Worm (Caenorhabditis elegans): ENCODE data around the gene Y111B2A.2.
A peak's percentile ranks its signal among the peaks of the same experiment; 100 is the strongest.

The Y111B2A.2 gene

DNA sequence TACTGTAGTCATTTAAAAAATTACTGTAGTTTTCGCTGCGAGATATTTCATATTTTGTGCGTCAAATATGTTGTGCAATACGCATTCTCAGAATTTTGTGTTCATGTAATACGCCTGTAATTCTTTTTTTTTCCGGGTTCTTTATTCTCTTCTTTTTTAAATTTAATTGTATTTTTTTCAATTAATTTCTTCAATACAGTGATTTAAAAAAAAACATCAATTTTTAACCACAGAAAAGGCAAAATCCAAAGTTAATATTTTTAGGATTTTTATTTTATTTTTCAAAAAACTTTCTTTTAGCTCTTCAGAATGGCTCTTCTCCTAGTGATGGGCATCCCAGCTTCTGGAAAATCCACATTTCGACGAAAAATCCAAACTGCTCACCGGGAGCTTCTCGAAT, 29.6 kb upstream of the Y111B2A.2 start, which contains the start of gene pstk-1:
TSS of gene pstk-1 (plus strand) at position 301 of the 400 bp plus-strand sequence.
- TF ChIP-seq alr-1 (tag; optimal IDR thresholded peaks at IDR 0.05; ENCODE audit: borderline replicate concordance) = no peak
- TF ChIP-seq lin-13 (GFP tag; optimal IDR thresholded peaks at IDR 0.05) = no peak
- no peak for TF ChIP-seq isw-1 (GFP tag; IDR thresholded peaks at IDR 0.05)

DNA sequence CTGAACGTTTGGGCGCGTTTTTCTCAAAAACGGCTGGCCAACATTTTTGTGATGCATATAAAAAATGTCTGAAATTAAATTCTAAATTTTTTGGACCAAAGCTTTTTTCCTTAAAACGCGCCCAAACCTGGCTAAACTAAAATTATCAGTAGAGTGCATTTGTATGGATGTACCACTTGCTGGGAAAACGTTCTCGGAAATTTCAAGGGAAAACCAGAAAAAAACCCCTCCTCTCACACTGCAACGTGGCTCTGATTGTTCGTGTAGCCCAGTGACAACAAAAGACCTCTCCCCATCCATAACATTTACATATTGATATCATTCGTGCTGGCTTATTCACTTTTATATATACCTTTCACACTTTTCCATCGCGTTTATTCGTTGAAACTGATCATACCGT, 27.0 kb upstream of the Y111B2A.2 start, which contains the start of gene Y49E10.29:
TSS of gene Y49E10.29 (plus strand) at position 301 of the 400 bp plus-strand sequence.
- no peak for TF ChIP-seq lin-13 (GFP tag; optimal IDR thresholded peaks at IDR 0.05)
- TF ChIP-seq C04F5.9 (tag; optimal IDR thresholded peaks at IDR 0.05) = no peak

DNA sequence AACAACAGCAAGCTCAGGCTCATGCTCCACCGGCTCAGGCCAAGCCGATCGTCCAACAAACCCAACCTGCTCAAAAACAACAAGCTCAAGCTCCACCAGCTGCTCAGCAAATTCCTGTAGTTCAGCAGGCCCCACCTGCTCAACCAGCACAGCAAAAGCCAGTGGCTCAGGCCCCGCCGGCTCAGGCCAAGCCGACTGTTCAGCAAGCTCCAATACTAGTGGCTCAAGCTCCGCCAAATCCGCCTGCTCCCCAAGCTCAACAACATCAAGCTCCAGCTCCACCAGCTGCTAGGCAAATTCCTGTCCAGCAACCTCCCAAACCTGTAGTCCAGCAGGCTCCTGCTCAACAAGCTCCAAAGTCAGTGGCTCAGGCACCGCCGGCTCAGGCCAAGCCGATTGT, 26.1 kb upstream of the Y111B2A.2 start:
- TF ChIP-seq hlh-17 (GFP tag; optimal IDR thresholded peaks at IDR 0.05; ENCODE audit: borderline replicate concordance) (no peak), nhr-85 (tag) (no peak)

DNA sequence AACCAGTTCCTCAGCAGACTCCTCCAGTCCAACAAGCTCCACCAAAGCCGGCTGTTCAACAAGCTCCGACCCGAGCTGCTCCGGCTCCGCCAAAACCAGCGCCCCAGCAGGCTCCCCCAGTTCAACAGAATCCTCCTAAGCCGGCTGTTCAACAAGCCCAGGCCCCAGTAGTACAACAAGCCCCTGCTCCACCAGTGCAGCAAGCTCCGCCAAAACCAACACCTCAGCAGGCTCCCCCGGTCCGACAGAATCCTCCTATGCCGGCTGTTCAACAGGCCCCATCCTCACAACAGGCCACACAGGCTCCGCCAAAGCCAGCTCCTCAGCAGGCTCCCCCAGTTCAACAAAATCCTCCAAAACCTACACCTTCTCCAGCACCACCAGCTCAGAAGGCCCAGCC, 25.3 kb upstream of the Y111B2A.2 start:
- no peak for TF ChIP-seq C04F5.9 (tag; optimal IDR thresholded peaks at IDR 0.05)
- no peak for TF ChIP-seq C16A3.4 (tag; optimal IDR thresholded peaks at IDR 0.05)
- TF ChIP-seq blmp-1 (tag; optimal IDR thresholded peaks at IDR 0.05) = no peak
- no peak for TF ChIP-seq fkh-10 (GFP tag; optimal IDR thresholded peaks at IDR 0.05)
- TF ChIP-seq zip-4 (GFP tag; optimal IDR thresholded peaks at IDR 0.05) = no peak
- TF ChIP-seq dpl-1 (GFP tag; optimal IDR thresholded peaks at IDR 0.05) = no peak
- no peak for TF ChIP-seq hlh-17 (GFP tag; optimal IDR thresholded peaks at IDR 0.05; ENCODE audit: borderline replicate concordance)
- TF ChIP-seq pqm-1 (tag; optimal IDR thresholded peaks at IDR 0.05) = no peak

DNA sequence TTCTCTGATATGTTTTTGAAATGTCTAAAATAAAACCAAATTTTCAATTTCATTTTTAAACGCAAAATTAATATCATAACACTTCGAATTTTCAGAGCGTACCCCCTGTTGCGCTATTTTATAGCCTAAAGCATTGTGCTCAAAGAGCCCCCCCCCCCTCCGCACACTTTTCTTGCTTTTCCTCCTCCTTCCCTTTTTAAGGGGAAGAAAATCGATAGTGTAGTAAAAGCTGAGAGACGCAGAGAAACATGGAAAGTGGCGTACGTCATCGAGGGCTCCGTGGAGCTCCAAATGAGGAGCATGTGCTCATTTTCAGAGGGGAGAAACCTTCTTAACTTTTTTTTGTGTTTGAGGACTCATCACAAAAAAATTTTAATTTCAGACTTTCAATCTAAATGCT, 23.4 kb upstream of the Y111B2A.2 start, which contains the start of gene cccp-1:
TSS of gene cccp-1 (plus strand) at position 377 of the 400 bp plus-strand sequence.
- peak; percentile 8 for TF ChIP-seq dsc-1 (tag; optimal IDR thresholded peaks at IDR 0.05)
- peak; percentile 30 for TF ChIP-seq fkh-10 (GFP tag; optimal IDR thresholded peaks at IDR 0.05)
- TF ChIP-seq hlh-4 (tag; optimal IDR thresholded peaks at IDR 0.05) = no peak
- TF ChIP-seq ces-1 (GFP tag; optimal IDR thresholded peaks at IDR 0.05) = no peak
- TF ChIP-seq irx-1 (tag; optimal IDR thresholded peaks at IDR 0.05) = no peak
- TF ChIP-seq jun-1 (tag; optimal IDR thresholded peaks at IDR 0.05) = no peak
- peak in 1 of 2 experiments; percentile 39 for TF ChIP-seq lin-35 (GFP tag; optimal IDR thresholded peaks at IDR 0.05)
- peak; percentile 72 for TF ChIP-seq fkh-8 (tag; optimal IDR thresholded peaks at IDR 0.05)
- TF ChIP-seq F16B12.6 (tag; optimal IDR thresholded peaks at IDR 0.05) = peak; percentile 24
- peak; percentile 21 for TF ChIP-seq swsn-7 (tag; optimal IDR thresholded peaks at IDR 0.05)
- TF ChIP-seq unc-98 (GFP tag; IDR thresholded peaks at IDR 0.05) = no peak
- no peak for TF ChIP-seq hlh-17 (GFP tag; optimal IDR thresholded peaks at IDR 0.05; ENCODE audit: borderline replicate concordance)
- TF ChIP-seq efl-1 (optimal IDR thresholded peaks at IDR 0.05) = peak; percentile 45 to 55
- peak in 1 of 2 experiments; percentile 21 for TF ChIP-seq efl-1 (GFP tag; optimal IDR thresholded peaks at IDR 0.05 in 1 of 2)
- peak; percentile 0 for TF ChIP-seq xbp-1 (tag; optimal IDR thresholded peaks at IDR 0.05)
- peak in 1 of 3 experiments; percentile 46 for TF ChIP-seq dpl-1 (GFP tag; optimal IDR thresholded peaks at IDR 0.05)
- TF ChIP-seq unc-86 (tag; optimal IDR thresholded peaks at IDR 0.05) = peak; percentile 53
- TF ChIP-seq unc-62 (GFP tag; optimal IDR thresholded peaks at IDR 0.05) = no peak
- peak; percentile 84 for TF ChIP-seq lin-14 (GFP tag; optimal IDR thresholded peaks at IDR 0.05)
- TF ChIP-seq mep-1 (tag; optimal IDR thresholded peaks at IDR 0.05) = peak; percentile 42
- peak; percentile 18 to 61 (median 47) for TF ChIP-seq ceh-82 (tag; optimal IDR thresholded peaks at IDR 0.05)
- no peak for TF ChIP-seq aly-2 (tag; optimal IDR thresholded peaks at IDR 0.05)
- peak; percentile 8 to 43 for TF ChIP-seq lsy-2 (tag; optimal IDR thresholded peaks at IDR 0.05)
- TF ChIP-seq mdl-1 (tag; optimal IDR thresholded peaks at IDR 0.05) = peak in 1 of 2 experiments; percentile 6
- TF ChIP-seq nhr-47 (tag; optimal IDR thresholded peaks at IDR 0.05) = peak; percentile 58
- TF ChIP-seq unc-130 (tag; optimal IDR thresholded peaks at IDR 0.05) = no peak
- peak; percentile 8 for TF ChIP-seq tbx-2 (tag; optimal IDR thresholded peaks at IDR 0.05)
- TF ChIP-seq snu-23 (GFP tag; optimal IDR thresholded peaks at IDR 0.05) = peak; percentile 15
- TF ChIP-seq nhr-85 (tag) = no peak
- no peak for TF ChIP-seq nhr-19 (GFP tag; conservative IDR thresholded peaks at IDR 0.05)
- TF ChIP-seq nhr-90 (tag; optimal IDR thresholded peaks at IDR 0.05; ENCODE audit: poor library complexity) = no peak
